Fruit fly (Drosophila melanogaster) whole organism, embryonic: Measurements from ENCODE around the gene nerfin-2.
A peak's percentile ranks its signal among the peaks of the same experiment; 100 is the strongest.

Source experiments
- Antp ChIP-seq: fragments of 200-800 bp; sonication (Bioruptor generic); optimal IDR thresholded peaks from 3 replicates; lab custom pipeline; 2016; ENCODE audit warnings: missing biosample characterization, missing genetic modification characterization
- Bdp1 ChIP-seq: fragments of 200-800 bp; sonication (Bioruptor generic); optimal IDR thresholded peaks from 3 replicates; lab custom pipeline; 2016; ENCODE audit warnings: missing biosample characterization, missing genetic modification characterization
- Bgb ChIP-seq: fragments of 200-800 bp; sonication (Bioruptor generic); IDR thresholded peaks from 2 replicates; pipeline ENCODE4 v1.3.6; 2022; ENCODE audit warnings: missing biosample characterization, missing genetic modification characterization; ENCODE audit not compliant: partially characterized antibody
- CG10274 ChIP-seq: fragments of 200-800 bp; sonication (Bioruptor generic); optimal IDR thresholded peaks from 3 replicates; lab custom pipeline; 2017; ENCODE audit warnings: missing biosample characterization, mild to moderate bottlenecking, missing genetic modification characterization
- CG10321 ChIP-seq: fragments of 200-800 bp; sonication (Bioruptor generic); IDR thresholded peaks from 2 replicates; pipeline ENCODE4 v1.3.6; 2022; ENCODE audit warnings: missing biosample characterization, missing genetic modification characterization
- CG10431 ChIP-seq: fragments of 200-800 bp; sonication (Bioruptor generic); optimal IDR thresholded peaks from 3 replicates; lab custom pipeline; 2018; ENCODE audit warnings: missing biosample characterization, mild to moderate bottlenecking, missing genetic modification characterization
- CG11247 ChIP-seq: fragments of 200-800 bp; sonication (Bioruptor generic); IDR thresholded peaks from 2 replicates; pipeline ENCODE4 v1.3.6; 2022; ENCODE audit warnings: missing biosample characterization, missing genetic modification characterization
- CG11696 ChIP-seq: fragments of 200-800 bp; sonication (Bioruptor generic); IDR thresholded peaks from 2 replicates; pipeline ENCODE4 v1.3.6; 2022; ENCODE audit warnings: missing biosample characterization, missing genetic modification characterization
- CG12155 ChIP-seq: fragments of 200-800 bp; sonication (Bioruptor generic); optimal IDR thresholded peaks from 3 replicates; lab custom pipeline; 2016; ENCODE audit warnings: missing biosample characterization, missing genetic modification characterization
- CG12219 ChIP-seq: fragments of 200-800 bp; sonication (Bioruptor generic); optimal IDR thresholded peaks from 3 replicates; lab custom pipeline; 2018; ENCODE audit warnings: missing biosample characterization, mild to moderate bottlenecking, missing genetic modification characterization
- CG12744 ChIP-seq: fragments of 200-800 bp; sonication (Bioruptor generic); optimal IDR thresholded peaks from 2 replicates; lab custom pipeline; 2016; ENCODE audit warnings: missing biosample characterization, missing genetic modification characterization
- CG15073 ChIP-seq: fragments of 200-800 bp; sonication (Bioruptor generic); optimal IDR thresholded peaks from 2 replicates; lab custom pipeline; 2016; ENCODE audit warnings: missing biosample characterization, missing genetic modification characterization
- CG16813 ChIP-seq: fragments of 200-800 bp; sonication (Bioruptor generic); IDR thresholded peaks from 3 replicates; pipeline ENCODE4 v1.3.6; 2022; ENCODE audit warnings: missing biosample characterization, missing genetic modification characterization; ENCODE audit not compliant: partially characterized antibody
- CG2889 ChIP-seq: fragments of 200-800 bp; sonication (Bioruptor generic); IDR thresholded peaks from 3 replicates; pipeline ENCODE4 v1.3.6; 2022; ENCODE audit warnings: missing biosample characterization, missing genetic modification characterization
- CG31388 ChIP-seq: fragments of 200-800 bp; sonication (Bioruptor generic); optimal IDR thresholded peaks from 2 replicates; lab custom pipeline; 2016; ENCODE audit warnings: missing biosample characterization, missing genetic modification characterization
- CG32767 ChIP-seq: fragments of 200-800 bp; sonication (Bioruptor generic); IDR thresholded peaks from 2 replicates; pipeline ENCODE4 v1.3.6; 2022; ENCODE audit warnings: missing biosample characterization, missing genetic modification characterization
- CG34224 ChIP-seq: fragments of 200-800 bp; sonication (Bioruptor generic); IDR thresholded peaks from 3 replicates; pipeline ENCODE4 v1.3.6; 2022; ENCODE audit warnings: missing biosample characterization, missing genetic modification characterization; ENCODE audit not compliant: partially characterized antibody
- CG42726 ChIP-seq: fragments of 200-800 bp; sonication (Bioruptor generic); IDR thresholded peaks from 2 replicates; pipeline ENCODE4 v1.3.6; 2022; ENCODE audit warnings: missing biosample characterization, missing genetic modification characterization; ENCODE audit not compliant: partially characterized antibody
- CG4617 ChIP-seq: fragments of 200-800 bp; sonication (Bioruptor generic); optimal IDR thresholded peaks from 3 replicates; lab custom pipeline; 2016; ENCODE audit warnings: missing biosample characterization, missing genetic modification characterization, borderline replicate concordance
- CG7271 ChIP-seq: fragments of 200-800 bp; sonication (Bioruptor generic); optimal IDR thresholded peaks from 2 replicates; lab custom pipeline; 2018; ENCODE audit warnings: missing biosample characterization, mild to moderate bottlenecking, missing genetic modification characterization, moderate library complexity
- CG7357 ChIP-seq: fragments of 200-800 bp; sonication (Bioruptor generic); IDR thresholded peaks from 3 replicates; pipeline ENCODE4 v1.3.6; 2022; ENCODE audit warnings: missing biosample characterization, missing genetic modification characterization
- CG8944 ChIP-seq: fragments of 200-800 bp; sonication (Bioruptor generic); optimal IDR thresholded peaks from 3 replicates; lab custom pipeline; 2016; ENCODE audit warnings: missing biosample characterization, missing genetic modification characterization
- CG9817 ChIP-seq: fragments of 200-800 bp; sonication (Bioruptor generic); optimal IDR thresholded peaks from 2 replicates; lab custom pipeline; 2018; ENCODE audit warnings: missing biosample characterization, mild to moderate bottlenecking, missing genetic modification characterization, moderate library complexity
- CHES-1-like ChIP-seq: fragments of 200-800 bp; sonication (Bioruptor generic); optimal IDR thresholded peaks from 2 replicates; lab custom pipeline; 2016; ENCODE audit warnings: missing biosample characterization, missing genetic modification characterization
- CkIIα-i1 ChIP-seq: fragments of 200-800 bp; sonication (Bioruptor generic); IDR thresholded peaks from 2 replicates; pipeline ENCODE4 v1.3.6; 2022; ENCODE audit warnings: missing biosample characterization, missing genetic modification characterization
- Ets65A ChIP-seq: fragments of 200-800 bp; sonication (Bioruptor generic); peaks from one replicate; lab custom pipeline; 2016; ENCODE audit warnings: missing biosample characterization, missing genetic modification characterization
- Ets97D ChIP-seq: fragments of 200-800 bp; sonication (Bioruptor generic); optimal IDR thresholded peaks from 3 replicates; lab custom pipeline; 2016; ENCODE audit warnings: missing biosample characterization, missing genetic modification characterization
- Gsc ChIP-seq: fragments of 200-800 bp; sonication (Bioruptor generic); IDR thresholded peaks from 2 replicates; pipeline ENCODE4 v1.3.6; 2022; ENCODE audit warnings: missing biosample characterization, missing genetic modification characterization
- Meics ChIP-seq: fragments of 200-800 bp; sonication (Bioruptor generic); optimal IDR thresholded peaks from 2 replicates; lab custom pipeline; 2017; ENCODE audit warnings: missing biosample characterization, mild to moderate bottlenecking, missing genetic modification characterization
- Opbp ChIP-seq: fragments of 200-800 bp; sonication (Bioruptor generic); IDR thresholded peaks from 3 replicates; pipeline ENCODE4 v1.3.6; 2022; ENCODE audit warnings: missing biosample characterization, missing genetic modification characterization; ENCODE audit not compliant: partially characterized antibody
- Six4 ChIP-seq: fragments of 200-800 bp; sonication (Bioruptor generic); optimal IDR thresholded peaks from 2 replicates; lab custom pipeline; 2016; ENCODE audit warnings: missing biosample characterization, missing genetic modification characterization
- Usf ChIP-seq: fragments of 200-800 bp; sonication (Bioruptor generic); optimal IDR thresholded peaks from 2 replicates; lab custom pipeline; 2017; ENCODE audit warnings: missing genotype, missing biosample characterization, missing genetic modification characterization
- cad ChIP-seq: fragments of >200 bp; optimal IDR thresholded peaks from 2 replicates; lab custom pipeline; 2017; ENCODE audit warnings: missing biosample characterization, missing genetic modification characterization
- chn ChIP-seq: fragments of 200-800 bp; sonication (Bioruptor generic); optimal IDR thresholded peaks from 2 replicates; lab custom pipeline; 2016; ENCODE audit warnings: missing biosample characterization, missing genetic modification characterization
- ci ChIP-seq: fragments of 200-800 bp; sonication (Bioruptor generic); IDR thresholded peaks from 3 replicates; pipeline ENCODE4 v1.3.6; 2022; ENCODE audit warnings: missing biosample characterization, missing genetic modification characterization
- ewg ChIP-seq: fragments of 200-800 bp; sonication (Bioruptor generic); optimal IDR thresholded peaks from 3 replicates; lab custom pipeline; 2017; ENCODE audit warnings: mild to moderate bottlenecking, missing biosample characterization, missing genetic modification reagents, missing genetic modification characterization
- fd3F ChIP-seq: fragments of 200-800 bp; sonication (Bioruptor generic); optimal IDR thresholded peaks from 2 replicates; lab custom pipeline; 2018; ENCODE audit warnings: missing biosample characterization, mild to moderate bottlenecking, missing genetic modification characterization, moderate library complexity
- gcm ChIP-seq: fragments of 200-800 bp; sonication (Bioruptor generic); optimal IDR thresholded peaks from 2 replicates; lab custom pipeline; 2019; ENCODE audit warnings: missing biosample characterization, mild to moderate bottlenecking, missing genetic modification characterization, moderate library complexity
- grau ChIP-seq: fragments of 200-800 bp; optimal IDR thresholded peaks from 3 replicates; lab custom pipeline; 2019; ENCODE audit warnings: missing biosample characterization, mild to moderate bottlenecking, missing genetic modification characterization, moderate library complexity
- hbn ChIP-seq: fragments of 200-800 bp; sonication (Bioruptor generic); IDR thresholded peaks from 2 replicates; pipeline ENCODE4 v1.3.6; 2022; ENCODE audit warnings: missing biosample characterization, missing genetic modification characterization; ENCODE audit not compliant: partially characterized antibody
- ind ChIP-seq: fragments of 200-800 bp; sonication (Bioruptor generic); optimal IDR thresholded peaks from 3 replicates; lab custom pipeline; 2016; ENCODE audit warnings: missing biosample characterization, missing genetic modification characterization
- mam ChIP-seq: fragments of 200-800 bp; sonication (Bioruptor generic); optimal IDR thresholded peaks from 3 replicates; lab custom pipeline; 2016; ENCODE audit warnings: missing biosample characterization, missing genetic modification characterization
- nau ChIP-seq: fragments of 200-800 bp; sonication (Bioruptor generic); optimal IDR thresholded peaks from 3 replicates; lab custom pipeline; 2017; ENCODE audit warnings: missing biosample characterization, mild to moderate bottlenecking, missing genetic modification characterization, missing genetic modification reagents
- pfk ChIP-seq: fragments of 200-800 bp; sonication (Bioruptor generic); optimal IDR thresholded peaks from 2 replicates; lab custom pipeline; 2018; ENCODE audit warnings: missing biosample characterization, mild to moderate bottlenecking, missing genetic modification characterization, moderate library complexity
- prd ChIP-seq, 3 experiments: fragments of >200 bp in 2 of 3; fragments of 200-800 bp in 1 of 3; sonication (Bioruptor generic) in 1 of 3; optimal IDR thresholded peaks in 2 of 3; IDR thresholded peaks in 1 of 3; 2 replicates in 2 of 3; 3 replicates in 1 of 3; pipeline versions ENCODE4 v1.3.6 to Lab custom; 2017 to 2022; ENCODE audit warnings: missing biosample characterization in 1 of 3, missing genetic modification characterization in 1 of 3
- rib ChIP-seq: fragments of 200-800 bp; sonication (Bioruptor generic); IDR thresholded peaks from 2 replicates; pipeline ENCODE4 v1.3.6; 2022; ENCODE audit warnings: missing biosample characterization, missing genetic modification characterization
- ro ChIP-seq: fragments of 200-800 bp; sonication (Bioruptor generic); IDR thresholded peaks from 2 replicates; pipeline ENCODE4 v1.3.6; 2022; ENCODE audit warnings: missing biosample characterization, missing genetic modification characterization
- sr ChIP-seq: fragments of 200-800 bp; sonication (Bioruptor generic); IDR thresholded peaks from 3 replicates; pipeline ENCODE4 v1.3.6; 2022; ENCODE audit warnings: missing biosample characterization, missing genetic modification characterization
- ttk ChIP-seq: fragments of 200-800 bp; sonication (Bioruptor generic); IDR thresholded peaks from 2 replicates; pipeline ENCODE4 v2.1.2; 2022; ENCODE audit warnings: missing biosample characterization, missing genetic modification characterization
- zfh1 ChIP-seq: fragments of 200-800 bp; sonication (Bioruptor generic); IDR thresholded peaks from 3 replicates; pipeline ENCODE4 v1.3.6; 2022; ENCODE audit warnings: missing biosample characterization, missing genetic modification characterization

The nerfin-2 gene

dm6 chr3R:10048842-10049527, 21.9 kb upstream of the nerfin-2 start, which contains the start of gene ohgt (continued):
- TF ChIP-seq Antp (no peak), Bdp1 (GFP tag; lab: Kevin White, UChicago) (no peak), sr (GFP tag; lab: Robert Waterston, UW) (no peak), Ets97D (GFP tag; lab: Kevin White, UChicago) (peak; percentile 32), gcm (GFP tag; lab: Kevin White, UChicago) (no peak), mam (GFP tag; lab: Kevin White, UChicago) (no peak), ttk (GFP tag; lab: Robert Waterston, UW) (no peak), hbn (no peak), CG15073 (no peak), ewg (GFP tag; lab: Kevin White, UChicago) (peak; percentile 4), CkIIα-i1 (GFP tag; lab: Robert Waterston, UW) (no peak), Bgb (peak; percentile 33; the same call in 1 of the 2 replicates), CHES-1-like (GFP tag; lab: Kevin White, UChicago) (peak; percentile 5), CG10321 (no peak), ro (no peak), CG32767 (GFP tag; lab: Robert Waterston, UW) (no peak), Ets65A (GFP tag; lab: Kevin White, UChicago) (peak; percentile 27), CG42726 (GFP tag; lab: Robert Waterston, UW) (no peak), Opbp (GFP tag; lab: Robert Waterston, UW) (peak; percentile 29; the same call in 1 of the 3 replicates), chn (GFP tag; lab: Kevin White, UChicago) (no peak), ind (GFP tag; lab: Kevin White, UChicago) (peak; percentile 12), zfh1 (GFP tag; lab: Robert Waterston, UW) (no peak), Six4 (GFP tag; lab: Kevin White, UChicago) (no peak), pfk (GFP tag; lab: Kevin White, UChicago) (no peak), CG9817 (tag; lab: Kevin White, UChicago) (no peak), grau (tag; lab: Kevin White, UChicago) (no peak), CG11696 (no peak), Usf (GFP tag; lab: Kevin White, UChicago) (no peak), fd3F (GFP tag; lab: Kevin White, UChicago) (no peak), CG10274 (GFP tag; lab: Kevin White, UChicago) (no peak), CG12219 (GFP tag; lab: Kevin White, UChicago) (no peak), rib (GFP tag; lab: Robert Waterston, UW) (no peak), Meics (GFP tag; lab: Kevin White, UChicago) (peak; percentile 5), CG4617 (GFP tag; lab: Kevin White, UChicago) (peak; percentile 63), prd (optimal IDR thresholded peaks at IDR 0.05; lab: Kevin White, UChicago) (no peak), prd (GFP tag; IDR thresholded peaks at IDR 0.05; lab: Robert Waterston, UW) (no peak), CG31388 (no peak), CG7271 (no peak), nau (GFP tag; lab: Kevin White, UChicago) (no peak), CG7357 (no peak), Gsc (GFP tag; lab: Robert Waterston, UW) (no peak), CG16813 (peak; percentile 49; the same call in 1 of the 3 replicates), CG11247 (GFP tag; lab: Robert Waterston, UW) (no peak), CG34224 (GFP tag; lab: Robert Waterston, UW) (peak; percentile 33; the same call in 2 of the 3 replicates), ci (GFP tag; lab: Robert Waterston, UW) (no peak), cad (GFP tag; lab: Kevin White, UChicago) (no peak), CG12155 (peak; percentile 38), CG12744 (GFP tag; lab: Kevin White, UChicago) (no peak), CG2889 (GFP tag; lab: Robert Waterston, UW) (no peak), CG8944 (GFP tag; lab: Kevin White, UChicago) (no peak), CG10431 (no peak)
